Fruit fly (Drosophila melanogaster): Measurements from ENCODE around the gene CG14411.

CG14411 gene

DNA sequence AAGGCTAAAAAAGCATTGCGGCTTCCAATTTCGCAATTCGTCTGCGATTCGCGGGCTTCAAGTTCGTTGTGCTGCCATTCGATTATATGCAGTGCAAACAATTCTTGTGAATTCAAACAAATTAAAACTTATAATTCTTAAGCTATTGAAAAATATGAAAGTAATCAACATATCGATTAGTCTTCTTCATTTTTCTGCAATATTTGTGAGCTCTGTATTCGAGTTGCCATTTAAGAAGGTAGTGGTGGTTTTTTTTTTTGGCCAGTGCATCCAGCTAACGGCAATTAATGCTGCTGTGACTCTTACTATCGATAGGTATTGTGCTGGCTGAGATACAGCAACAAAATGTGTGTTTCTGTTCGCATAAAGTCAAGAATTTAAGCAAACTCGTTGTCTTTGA, 25.4 kb downstream of the CG14411 start:
- TF ChIP-seq Drgx (GFP tag; IDR thresholded peaks at IDR 0.05) (peak; percentile 62), peb (GFP tag; IDR thresholded peaks at IDR 0.05) (no peak)

DNA sequence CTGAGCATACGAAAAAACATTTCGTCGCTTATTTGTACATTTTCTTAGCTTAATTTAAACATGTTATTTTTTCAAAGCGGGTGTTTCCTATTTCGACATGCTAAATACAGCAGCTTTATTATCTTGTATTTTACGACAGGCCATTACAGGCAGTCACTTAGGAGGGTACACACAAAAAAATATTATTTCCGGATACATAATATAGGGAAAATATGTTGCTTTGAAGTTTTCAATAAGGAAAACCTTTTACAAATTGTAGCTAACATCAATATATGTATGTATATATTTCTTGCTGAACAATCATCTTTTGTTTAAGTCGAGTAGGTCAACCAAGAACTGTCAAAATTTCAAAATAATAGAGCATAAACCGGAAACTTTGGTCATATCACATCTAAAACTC, 26.5 kb downstream of the CG14411 start, which contains the start of gene CG46399:
TSS of gene CG46399 (plus strand) at position 301 of the 400 bp plus-strand sequence.
- no peak for TF ChIP-seq aop (GFP tag; IDR thresholded peaks at IDR 0.05)
- no peak for TF ChIP-seq fd3F (GFP tag; optimal IDR thresholded peaks at IDR 0.05)
- TF ChIP-seq CG18619 (GFP tag; optimal IDR thresholded peaks at IDR 0.05), result no peak
- no peak for TF ChIP-seq Dip3 (GFP tag; optimal IDR thresholded peaks at IDR 0.05)
- no peak for TF ChIP-seq dysf (GFP tag; IDR thresholded peaks at IDR 0.05)

DNA sequence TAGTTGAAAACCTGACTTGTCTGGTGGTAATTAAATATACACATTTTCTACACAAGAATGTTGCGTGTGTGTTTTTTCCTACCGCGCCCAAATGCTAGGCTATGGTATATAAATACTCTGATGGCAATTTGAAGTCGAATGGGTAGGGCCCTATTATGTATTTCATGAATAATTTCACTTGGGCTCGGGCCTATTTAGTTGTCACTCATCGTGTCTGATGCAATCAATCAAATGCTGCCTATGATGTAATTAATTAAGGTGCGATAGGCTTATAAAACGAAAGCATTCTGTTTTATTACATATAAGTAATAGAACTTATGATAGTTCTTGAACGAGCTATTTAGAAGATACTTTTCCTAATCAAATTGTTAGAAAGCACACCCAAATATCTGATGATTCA, 30.0 kb downstream of the CG14411 start:
- TF ChIP-seq H2.0 (GFP tag; IDR thresholded peaks at IDR 0.05) (no peak), CG14441 (GFP tag; IDR thresholded peaks at IDR 0.05) (no peak), vvl (GFP tag; IDR thresholded peaks at IDR 0.05) (0 out of 2 replicates have a peak, but pooled peaks have one; percentile 26), Pdp1 (GFP tag; optimal IDR thresholded peaks at IDR 0.05) (peak in 1 of 2 experiments; percentile 59), Kr (GFP tag; optimal IDR thresholded peaks at IDR 0.05) (no peak), sens (GFP tag) (peak; percentile 69), odd (GFP tag; optimal IDR thresholded peaks at IDR 0.05) (no peak), sim (GFP tag; IDR thresholded peaks at IDR 0.05) (no peak), Med (GFP tag) (peak; percentile 25), HLH4C (GFP tag; IDR thresholded peaks at IDR 0.05; ENCODE audit: partially characterized antibody) (no peak), ATbp (GFP tag; optimal IDR thresholded peaks at IDR 0.05) (no peak), CG4424 (GFP tag; optimal IDR thresholded peaks at IDR 0.05) (no peak), sd (tag; optimal IDR thresholded peaks at IDR 0.05) (peak; percentile 44), ase (GFP tag; IDR thresholded peaks at IDR 0.05) (no peak)

DNA sequence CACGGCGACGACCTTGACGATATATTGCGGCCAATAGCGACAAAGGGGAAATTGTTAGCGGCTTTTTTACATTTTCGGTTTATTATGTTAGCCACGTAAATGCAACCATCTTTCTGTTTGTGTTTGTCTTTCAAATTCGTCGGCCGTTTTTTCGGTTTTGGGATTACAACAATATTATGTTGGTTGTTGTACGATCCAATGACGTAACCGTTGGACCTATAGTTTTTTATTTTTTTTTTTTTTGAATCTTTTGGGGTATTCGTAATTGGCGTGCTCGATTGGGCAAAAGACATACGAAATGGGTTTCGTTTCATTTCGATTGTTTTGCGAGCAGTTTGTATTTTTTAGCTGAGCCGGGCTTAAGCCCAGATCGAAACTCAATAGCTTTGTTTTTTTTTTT, 34.5 kb downstream of the CG14411 start:
- TF ChIP-seq chinmo (GFP tag; IDR thresholded peaks at IDR 0.05; ENCODE audit: partially characterized antibody) (0 out of 4 replicates have a peak, but pooled peaks have one; percentile 68), Nf-YB (GFP tag; optimal IDR thresholded peaks at IDR 0.05) (peak; percentile 6), Pdp1 (GFP tag; optimal IDR thresholded peaks at IDR 0.05) (peak in 1 of 2 experiments; percentile 68), CG10366 (GFP tag; IDR thresholded peaks at IDR 0.05) (no peak), CG13894 (tag; optimal IDR thresholded peaks at IDR 0.05) (peak; percentile 50), CG15269 (tag; optimal IDR thresholded peaks at IDR 0.05) (peak; percentile 42), scrt (GFP tag; optimal IDR thresholded peaks at IDR 0.05) (no peak), sqz (GFP tag; optimal IDR thresholded peaks at IDR 0.05) (peak; percentile 71), oc (tag; optimal IDR thresholded peaks at IDR 0.05) (peak; percentile 20)

DNA sequence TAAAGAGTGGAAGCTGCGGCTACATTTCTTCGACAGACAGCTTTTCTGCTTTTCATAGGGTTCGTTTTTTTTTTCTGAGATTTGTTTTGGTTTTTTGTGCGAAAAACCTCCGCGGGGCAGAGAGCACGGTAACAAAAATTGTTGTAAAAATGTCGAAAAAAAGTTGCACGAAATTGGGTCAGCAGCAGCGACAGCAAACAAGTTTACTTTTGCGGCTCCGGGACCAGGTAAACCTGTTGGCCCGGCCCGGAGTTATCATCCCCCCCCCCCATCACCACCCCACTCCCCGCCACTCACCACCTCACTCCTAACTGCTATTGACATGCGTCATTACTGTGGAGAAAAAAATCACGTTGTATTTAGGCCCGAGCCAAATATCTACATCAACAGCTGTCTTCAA, 36.0 kb downstream of the CG14411 start:
- peak; percentile 34 for TF ChIP-seq CG5180 (GFP tag; optimal IDR thresholded peaks at IDR 0.05)
- TF ChIP-seq sd (tag; optimal IDR thresholded peaks at IDR 0.05), result peak; percentile 46
- peak; percentile 24 for TF ChIP-seq CG13894 (tag; optimal IDR thresholded peaks at IDR 0.05)
- TF ChIP-seq CG30020 (tag; optimal IDR thresholded peaks at IDR 0.05), result no peak
- no peak for TF ChIP-seq kah (GFP tag; optimal IDR thresholded peaks at IDR 0.05)
- no peak for TF ChIP-seq CG2120 (GFP tag; optimal IDR thresholded peaks at IDR 0.05)
- 0 out of 4 replicates have a peak, but pooled peaks have one; percentile 17 for TF ChIP-seq chinmo (GFP tag; IDR thresholded peaks at IDR 0.05; ENCODE audit: partially characterized antibody)
- peak; percentile 53 for TF ChIP-seq sqz (GFP tag; optimal IDR thresholded peaks at IDR 0.05)
- TF ChIP-seq CG12769 (tag; optimal IDR thresholded peaks at IDR 0.05), result peak; percentile 64
- peak; percentile 82 for TF ChIP-seq crol (GFP tag; IDR thresholded peaks at IDR 0.05)
